Fruit fly (Drosophila melanogaster) whole organism, embryonic: ENCODE measurements around the gene Acyp.

Experiments
- Atf6 ChIP-seq: fragments of 200-800 bp; sonication (Bioruptor generic); IDR thresholded peaks from 2 replicates; pipeline ENCODE4 v1.3.6; 2022; ENCODE audit warnings: missing biosample characterization, missing genetic modification characterization
- CG10209 ChIP-seq: fragments of 200-800 bp; sonication (Bioruptor generic); optimal IDR thresholded peaks from 3 replicates; lab custom pipeline; 2017; ENCODE audit warnings: missing biosample characterization, mild to moderate bottlenecking, missing genetic modification characterization, missing genetic modification reagents
- CG10431 ChIP-seq: fragments of 200-800 bp; sonication (Bioruptor generic); optimal IDR thresholded peaks from 3 replicates; lab custom pipeline; 2018; ENCODE audit warnings: missing biosample characterization, mild to moderate bottlenecking, missing genetic modification characterization
- CG11398 ChIP-seq: fragments of 200-800 bp; sonication (Bioruptor generic); optimal IDR thresholded peaks from 2 replicates; lab custom pipeline; 2016; ENCODE audit warnings: missing biosample characterization, missing genetic modification characterization
- CG13287 ChIP-seq: fragments of 200-800 bp; sonication (Bioruptor generic); IDR thresholded peaks from 2 replicates; pipeline ENCODE4 v1.3.6; 2022; ENCODE audit warnings: missing biosample characterization, missing genetic modification characterization; ENCODE audit not compliant: partially characterized antibody
- CG13624 ChIP-seq: fragments of 200-800 bp; sonication (Bioruptor generic); optimal IDR thresholded peaks from 2 replicates; lab custom pipeline; 2016; ENCODE audit warnings: missing biosample characterization, missing genetic modification characterization
- CG14014 ChIP-seq: fragments of 200-800 bp; sonication (Bioruptor generic); IDR thresholded peaks from 2 replicates; pipeline ENCODE4 v1.3.6; 2022; ENCODE audit warnings: missing biosample characterization, missing genetic modification characterization
- CG1529 ChIP-seq: fragments of 200-800 bp; sonication (Bioruptor generic); optimal IDR thresholded peaks from 3 replicates; lab custom pipeline; 2018; ENCODE audit warnings: missing biosample characterization, missing genetic modification characterization
- CG17186 ChIP-seq: fragments of 200-800 bp; sonication (Bioruptor generic); optimal IDR thresholded peaks from 3 replicates; lab custom pipeline; 2017; ENCODE audit warnings: missing biosample characterization, missing genetic modification reagents, missing genetic modification characterization
- CG18476 ChIP-seq: fragments of 200-800 bp; sonication (Bioruptor generic); optimal IDR thresholded peaks from 2 replicates; lab custom pipeline; 2016; ENCODE audit warnings: missing biosample characterization, mild to moderate bottlenecking, missing genetic modification characterization
- CG18599 ChIP-seq: fragments of 200-800 bp; sonication (Bioruptor generic); optimal IDR thresholded peaks from 3 replicates; lab custom pipeline; 2017; ENCODE audit warnings: missing biosample characterization, missing genetic modification characterization, mild to moderate bottlenecking, moderate library complexity, missing genetic modification reagents
- CG2120 ChIP-seq: fragments of 200-800 bp; sonication (Bioruptor generic); optimal IDR thresholded peaks from 3 replicates; lab custom pipeline; 2016; ENCODE audit warnings: missing biosample characterization, missing genetic modification characterization
- CG32767 ChIP-seq: fragments of 200-800 bp; sonication (Bioruptor generic); IDR thresholded peaks from 2 replicates; pipeline ENCODE4 v1.3.6; 2022; ENCODE audit warnings: missing biosample characterization, missing genetic modification characterization
- CG32772 ChIP-seq: fragments of 200-800 bp; sonication (Bioruptor generic); IDR thresholded peaks from 2 replicates; pipeline ENCODE4 v1.3.6; 2022; ENCODE audit warnings: missing biosample characterization, missing genetic modification characterization
- CG5245 ChIP-seq: fragments of 200-800 bp; sonication (Bioruptor generic); optimal IDR thresholded peaks from 3 replicates; lab custom pipeline; 2016; ENCODE audit warnings: missing biosample characterization, missing genetic modification characterization
- CG6689 ChIP-seq: fragments of 200-800 bp; sonication (Bioruptor generic); IDR thresholded peaks from 2 replicates; pipeline ENCODE4 v1.3.6; 2022; ENCODE audit warnings: missing biosample characterization, missing genetic modification characterization
- CG7372 ChIP-seq: fragments of 200-800 bp; sonication (Bioruptor generic); IDR thresholded peaks from 2 replicates; pipeline ENCODE4 v1.3.6; 2022; ENCODE audit warnings: missing biosample characterization, missing genetic modification characterization
- Camta ChIP-seq: fragments of 200-800 bp; sonication (Bioruptor generic); optimal IDR thresholded peaks from 2 replicates; lab custom pipeline; 2016; ENCODE audit warnings: missing biosample characterization, missing genetic modification characterization
- CkIIα-i1 ChIP-seq: fragments of 200-800 bp; sonication (Bioruptor generic); IDR thresholded peaks from 2 replicates; pipeline ENCODE4 v1.3.6; 2022; ENCODE audit warnings: missing biosample characterization, missing genetic modification characterization
- D19A ChIP-seq: fragments of 200-800 bp; optimal IDR thresholded peaks from 3 replicates; lab custom pipeline; 2019; ENCODE audit warnings: missing biosample characterization, mild to moderate bottlenecking, missing genetic modification characterization, moderate library complexity
- Dbx ChIP-seq: fragments of 200-800 bp; sonication (Bioruptor generic); IDR thresholded peaks from 3 replicates; pipeline ENCODE4 v1.3.6; 2022; ENCODE audit warnings: missing biosample characterization, missing genetic modification characterization
- Dfd ChIP-seq, 2 experiments: fragments of >200 bp; optimal IDR thresholded peaks; 2 replicates each; lab custom pipeline; 2017; ENCODE audit warnings: missing biosample characterization in 2 of 2, missing genetic modification characterization in 2 of 2
- Ets97D ChIP-seq: fragments of 200-800 bp; sonication (Bioruptor generic); optimal IDR thresholded peaks from 3 replicates; lab custom pipeline; 2016; ENCODE audit warnings: missing biosample characterization, missing genetic modification characterization
- HLH54F ChIP-seq: fragments of 200-800 bp; sonication (Bioruptor generic); optimal IDR thresholded peaks from 3 replicates; lab custom pipeline; 2016; ENCODE audit warnings: missing biosample characterization, missing genetic modification characterization
- Hey ChIP-seq: fragments of 200-800 bp; sonication (Bioruptor generic); optimal IDR thresholded peaks from 3 replicates; lab custom pipeline; 2018; ENCODE audit warnings: missing biosample characterization, mild to moderate bottlenecking, missing genetic modification characterization
- Hr51 ChIP-seq, 2 experiments: fragments of 200-800 bp; sonication (Bioruptor generic); optimal IDR thresholded peaks; 2 replicates in 1 of 2; 3 replicates in 1 of 2; lab custom pipeline; 2016 to 2018; ENCODE audit warnings: missing biosample characterization in 2 of 2, missing genetic modification characterization in 2 of 2, mild to moderate bottlenecking in 1 of 2, moderate library complexity in 1 of 2
- Mad ChIP-seq: fragments of 200-800 bp; sonication (Bioruptor generic); optimal IDR thresholded peaks from 2 replicates; lab custom pipeline; 2016; ENCODE audit warnings: missing biosample characterization, missing genetic modification characterization
- Mes4 ChIP-seq: fragments of 200-800 bp; sonication (Bioruptor generic); optimal IDR thresholded peaks from 2 replicates; lab custom pipeline; 2016; ENCODE audit warnings: missing biosample characterization, missing genetic modification characterization
- NC2β ChIP-seq: fragments of 200-800 bp; sonication (Bioruptor generic); optimal IDR thresholded peaks from 2 replicates; lab custom pipeline; 2016; ENCODE audit warnings: missing biosample characterization, missing genetic modification characterization
- NK7.1 ChIP-seq: fragments of 200-800 bp; sonication (Bioruptor generic); optimal IDR thresholded peaks from 3 replicates; lab custom pipeline; 2016; ENCODE audit warnings: missing biosample characterization, missing genetic modification characterization
- Nf-YC ChIP-seq: fragments of 200-800 bp; optimal IDR thresholded peaks from 3 replicates; lab custom pipeline; 2019; ENCODE audit warnings: missing biosample characterization, mild to moderate bottlenecking, missing genetic modification characterization, moderate library complexity
- PHDP ChIP-seq: fragments of 200-800 bp; sonication (Bioruptor generic); optimal IDR thresholded peaks from 3 replicates; lab custom pipeline; 2018; ENCODE audit warnings: missing biosample characterization, mild to moderate bottlenecking, missing genetic modification characterization, moderate library complexity
- Ptx1 ChIP-seq: fragments of 200-800 bp; sonication (Bioruptor generic); IDR thresholded peaks from 2 replicates; pipeline ENCODE4 v1.3.6; 2022; ENCODE audit warnings: missing biosample characterization, missing genetic modification characterization
- Ravus ChIP-seq: fragments of 200-800 bp; sonication (Bioruptor generic); IDR thresholded peaks from 2 replicates; pipeline ENCODE4 v1.3.6; 2022; ENCODE audit warnings: missing biosample characterization, missing genetic modification characterization
- Side ChIP-seq: fragments of 200-800 bp; sonication (Bioruptor generic); optimal IDR thresholded peaks from 2 replicates; lab custom pipeline; 2016; ENCODE audit warnings: missing biosample characterization, missing genetic modification characterization
- bcd ChIP-seq: fragments of 200-800 bp; sonication (Bioruptor generic); optimal IDR thresholded peaks from 2 replicates; lab custom pipeline; 2017; ENCODE audit warnings: missing biosample characterization, mild to moderate bottlenecking, missing genetic modification characterization
- dati ChIP-seq: fragments of 200-800 bp; sonication (Bioruptor generic); IDR thresholded peaks from 2 replicates; pipeline ENCODE4 v1.3.6; 2022; ENCODE audit warnings: missing biosample characterization, missing genetic modification characterization
- fd3F ChIP-seq: fragments of 200-800 bp; sonication (Bioruptor generic); optimal IDR thresholded peaks from 2 replicates; lab custom pipeline; 2018; ENCODE audit warnings: missing biosample characterization, mild to moderate bottlenecking, missing genetic modification characterization, moderate library complexity
- gem ChIP-seq: fragments of 200-800 bp; sonication (Bioruptor generic); optimal IDR thresholded peaks from 2 replicates; lab custom pipeline; 2019; ENCODE audit warnings: missing biosample characterization, mild to moderate bottlenecking, missing genetic modification characterization, moderate library complexity
- grau ChIP-seq: fragments of 200-800 bp; optimal IDR thresholded peaks from 3 replicates; lab custom pipeline; 2019; ENCODE audit warnings: missing biosample characterization, mild to moderate bottlenecking, missing genetic modification characterization, moderate library complexity
- gsb-n ChIP-seq: fragments of 200-800 bp; sonication (Bioruptor generic); optimal IDR thresholded peaks from 3 replicates; lab custom pipeline; 2018; ENCODE audit warnings: missing biosample characterization, mild to moderate bottlenecking, missing genetic modification characterization
- hbn ChIP-seq: fragments of 200-800 bp; sonication (Bioruptor generic); IDR thresholded peaks from 2 replicates; pipeline ENCODE4 v1.3.6; 2022; ENCODE audit warnings: missing biosample characterization, missing genetic modification characterization; ENCODE audit not compliant: partially characterized antibody
- lab ChIP-seq: fragments of 200-800 bp; sonication (Bioruptor generic); optimal IDR thresholded peaks from 3 replicates; lab custom pipeline; 2017; ENCODE audit warnings: missing biosample characterization, missing genetic modification characterization, mild to moderate bottlenecking, moderate library complexity, missing genetic modification reagents
- nom ChIP-seq: fragments of 200-800 bp; sonication (Bioruptor generic); optimal IDR thresholded peaks from 2 replicates; lab custom pipeline; 2017; ENCODE audit warnings: missing biosample characterization, missing genetic modification characterization, mild to moderate bottlenecking, moderate library complexity, missing genetic modification reagents
- phol ChIP-seq: fragments of 200-800 bp; sonication (Bioruptor generic); optimal IDR thresholded peaks from 3 replicates; lab custom pipeline; 2018; ENCODE audit warnings: missing biosample characterization, mild to moderate bottlenecking, missing genetic modification characterization, moderate library complexity
- ssp ChIP-seq: fragments of 200-800 bp; sonication (Bioruptor generic); IDR thresholded peaks from 2 replicates; pipeline ENCODE4 v1.3.6; 2022; ENCODE audit warnings: missing biosample characterization, missing genetic modification characterization
- tna ChIP-seq: fragments of 200-800 bp; sonication (Bioruptor generic); IDR thresholded peaks from 2 replicates; pipeline ENCODE4 v1.3.6; 2022; ENCODE audit warnings: missing biosample characterization, missing genetic modification characterization; ENCODE audit not compliant: partially characterized antibody
- ttk ChIP-seq: fragments of 200-800 bp; sonication (Bioruptor generic); IDR thresholded peaks from 2 replicates; pipeline ENCODE4 v2.1.2; 2022; ENCODE audit warnings: missing biosample characterization, missing genetic modification characterization
- unpg ChIP-seq: fragments of 200-800 bp; sonication (Bioruptor generic); optimal IDR thresholded peaks from 3 replicates; lab custom pipeline; 2018; ENCODE audit warnings: missing biosample characterization, mild to moderate bottlenecking, missing genetic modification characterization, moderate library complexity
- zen2 ChIP-seq: fragments of 200-800 bp; sonication (Bioruptor generic); IDR thresholded peaks from 3 replicates; pipeline ENCODE4 v1.3.6; 2022; ENCODE audit warnings: missing biosample characterization, missing genetic modification characterization; ENCODE audit not compliant: partially characterized antibody
- zf30C ChIP-seq: fragments of 200-800 bp; sonication (Bioruptor generic); optimal IDR thresholded peaks from 3 replicates; lab custom pipeline; 2018; ENCODE audit warnings: missing biosample characterization, mild to moderate bottlenecking, missing genetic modification characterization
- zfh2 ChIP-seq: fragments of 200-800 bp; sonication (Bioruptor generic); optimal IDR thresholded peaks from 2 replicates; lab custom pipeline; 2016; ENCODE audit warnings: missing biosample characterization, missing genetic modification characterization

Acyp gene

DNA sequence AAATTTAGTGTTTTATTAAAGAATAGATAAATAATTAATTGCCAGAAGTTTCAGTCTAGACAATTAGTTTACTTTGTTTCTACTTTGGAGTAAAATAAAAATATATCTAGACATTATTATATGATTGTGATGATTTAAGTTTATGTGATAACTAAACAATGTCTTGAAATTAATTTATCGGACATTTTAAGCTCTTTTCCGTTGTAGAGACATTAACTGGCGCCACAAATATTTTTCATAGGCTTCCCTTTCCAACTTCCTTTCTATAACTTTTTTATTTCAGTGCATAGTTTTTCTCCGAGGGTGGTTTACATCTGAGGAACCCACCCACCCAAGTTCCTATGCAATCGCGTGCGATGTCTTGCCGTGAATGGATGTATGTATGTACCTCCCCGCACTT, 35.2 kb upstream of the Acyp start (continued):
- TF ChIP-seq Ptx1 (0 out of 2 replicates have a peak, but pooled peaks have one; percentile 11), zf30C (GFP tag; lab: Kevin White, UChicago) (peak; percentile 39), gsb-n (tag; lab: Kevin White, UChicago) (no peak), CG5245 (GFP tag; lab: Kevin White, UChicago) (peak; percentile 35), Atf6 (no peak), CG10431 (GFP tag; lab: Kevin White, UChicago) (no peak), CG32767 (GFP tag; lab: Robert Waterston, UW) (no peak), NC2β (GFP tag; lab: Kevin White, UChicago) (no peak), CG6689 (GFP tag; lab: Robert Waterston, UW) (no peak), CG7372 (GFP tag; lab: Robert Waterston, UW) (no peak), Dbx (GFP tag; lab: Robert Waterston, UW) (no peak), NK7.1 (GFP tag; lab: Kevin White, UChicago) (no peak), CkIIα-i1 (GFP tag; lab: Robert Waterston, UW) (no peak), bcd (GFP tag; lab: Kevin White, UChicago) (peak; percentile 34), ttk (GFP tag; lab: Robert Waterston, UW) (no peak), CG18599 (GFP tag; lab: Kevin White, UChicago) (peak; percentile 4), Mes4 (GFP tag; lab: Kevin White, UChicago) (no peak), Side (GFP tag; lab: Kevin White, UChicago) (no peak), Hey (tag; lab: Kevin White, UChicago) (no peak), nom (GFP tag; lab: Kevin White, UChicago) (no peak), Ravus (GFP tag; lab: Robert Waterston, UW) (no peak), CG11398 (GFP tag; lab: Kevin White, UChicago) (no peak), CG32772 (GFP tag; lab: Robert Waterston, UW) (no peak), PHDP (tag; lab: Kevin White, UChicago) (peak; percentile 37), phol (tag; lab: Kevin White, UChicago) (peak; percentile 65), CG2120 (no peak), Ets97D (no peak), CG17186 (GFP tag; lab: Kevin White, UChicago) (no peak), Dfd (GFP tag; optimal IDR thresholded peaks at IDR 0.05; lab: Kevin White, UChicago) (no peak), Hr51 (GFP tag; optimal IDR thresholded peaks at IDR 0.05; lab: Kevin White, UChicago) (peak in 1 of 2 experiments; percentile 37), zen2 (GFP tag; lab: Robert Waterston, UW) (no peak), HLH54F (no peak), tna (GFP tag; lab: Robert Waterston, UW) (no peak), gem (tag; lab: Kevin White, UChicago) (peak; percentile 73), Camta (GFP tag; lab: Kevin White, UChicago) (no peak), Nf-YC (no peak), CG13287 (GFP tag; lab: Robert Waterston, UW) (no peak), fd3F (GFP tag; lab: Kevin White, UChicago) (no peak), CG18476 (GFP tag; lab: Kevin White, UChicago) (no peak), zfh2 (GFP tag; lab: Kevin White, UChicago) (no peak), CG13624 (GFP tag; lab: Kevin White, UChicago) (no peak), hbn (GFP tag; lab: Robert Waterston, UW) (no peak), grau (tag; lab: Kevin White, UChicago) (peak; percentile 50), Mad (GFP tag; lab: Kevin White, UChicago) (no peak), dati (GFP tag; lab: Robert Waterston, UW) (no peak), CG10209 (peak; percentile 35), CG14014 (no peak), CG1529 (GFP tag; lab: Kevin White, UChicago) (peak; percentile 17), unpg (GFP tag; lab: Kevin White, UChicago) (peak; percentile 42), ssp (GFP tag; lab: Robert Waterston, UW) (no peak), lab (peak; percentile 18), D19A (peak; percentile 18)
